Worm (Caenorhabditis elegans) whole organism, L4 larva: Measurements from ENCODE around the gene T23B7.3.

Experiments
- D1046.2 ChIP-seq: fragments of 200-800 bp; sonication (Bioruptor generic); IDR thresholded peaks from 2 replicates; pipeline ENCODE4 v1.3.6; 2022; ENCODE audit warnings: missing genetic modification characterization, missing compliant biosample characterization
- F10B5.3 ChIP-seq: sonication (generic microtip); optimal IDR thresholded peaks from 2 replicates; lab custom pipeline; 2016; ENCODE audit warnings: mild to moderate bottlenecking, missing genetic modification characterization, missing compliant biosample characterization
- F26F4.8 ChIP-seq: fragments of 200-800 bp; sonication (Bioruptor generic); conservative IDR thresholded peaks from 2 replicates; pipeline ENCODE4 v1.3.6; 2022; ENCODE audit warnings: missing genetic modification characterization, missing compliant biosample characterization
- T20F7.1 ChIP-seq: fragments of 200-800 bp; sonication (Bioruptor generic); optimal IDR thresholded peaks from 2 replicates; lab custom pipeline; 2018; ENCODE audit warnings: mild to moderate bottlenecking, missing genetic modification characterization, missing compliant biosample characterization
- Y48G9A.11 ChIP-seq: fragments of 200-800 bp; sonication (Bioruptor generic); IDR thresholded peaks from 2 replicates; pipeline ENCODE4 v1.3.6; 2022; ENCODE audit warnings: missing genetic modification reagents, missing genetic modification characterization, missing compliant biosample characterization
- Y75B8A.6 ChIP-seq: fragments of 200-800 bp; sonication (Bioruptor generic); IDR thresholded peaks from 2 replicates; pipeline ENCODE4 v1.3.6; 2022; ENCODE audit warnings: missing genetic modification reagents, missing genetic modification characterization, missing compliant biosample characterization
- ZK337.2 ChIP-seq: fragments of 200-800 bp; sonication (Bioruptor generic); IDR thresholded peaks from 2 replicates; pipeline ENCODE4 v1.3.6; 2022; ENCODE audit warnings: missing genetic modification reagents, missing genetic modification characterization, missing compliant biosample characterization
- aly-2 ChIP-seq: sonication (generic microtip); optimal IDR thresholded peaks from 2 replicates; lab custom pipeline; 2018; ENCODE audit warnings: missing biosample characterization, missing genetic modification characterization
- ama-1 ChIP-seq: fragments of 150-350 bp; optimal IDR thresholded peaks from 2 replicates; lab custom pipeline; 2014; ENCODE audit warnings: inconsistent platforms, mixed read lengths
- ceh-20 ChIP-seq: fragments of 200-800 bp; sonication (Bioruptor generic); IDR thresholded peaks from 2 replicates; pipeline ENCODE4 v1.3.6; 2022; ENCODE audit warnings: missing genetic modification reagents, missing genetic modification characterization, missing compliant biosample characterization
- ceh-44 ChIP-seq: fragments of 200-800 bp; sonication (Bioruptor generic); IDR thresholded peaks from 2 replicates; pipeline ENCODE4 v1.3.6; 2022; ENCODE audit warnings: missing genetic modification reagents, missing genetic modification characterization, missing compliant biosample characterization
- ceh-62 ChIP-seq: sonication (generic microtip); optimal IDR thresholded peaks from 2 replicates; lab custom pipeline; 2017; ENCODE audit warnings: missing biosample characterization, missing genetic modification characterization
- ceh-82 ChIP-seq: sonication (generic microtip); optimal IDR thresholded peaks from 2 replicates; lab custom pipeline; 2017; ENCODE audit warnings: missing biosample characterization, missing genetic modification characterization
- ctbp-1 ChIP-seq: fragments of 200-800 bp; sonication (Bioruptor generic); IDR thresholded peaks from 2 replicates; pipeline ENCODE4 v1.3.6; 2022; ENCODE audit warnings: missing genetic modification reagents, missing genetic modification characterization, missing compliant biosample characterization
- daf-16 ChIP-seq, 3 experiments: sonication (generic microtip); optimal IDR thresholded peaks; 2 replicates each; lab custom pipeline; 2016 to 2017; ENCODE audit warnings: missing genetic modification characterization in 3 of 3, missing genetic modification reagents in 3 of 3, mild to moderate bottlenecking in 2 of 3, missing compliant biosample characterization in 2 of 3, missing biosample characterization in 1 of 3, moderate library complexity in 1 of 3
- daf-19 ChIP-seq: fragments of 200-800 bp; sonication (Bioruptor generic); conservative IDR thresholded peaks from 2 replicates; pipeline ENCODE4 v1.3.6; 2022; ENCODE audit warnings: missing genetic modification characterization, missing compliant biosample characterization
- dmd-6 ChIP-seq: fragments of 200-800 bp; sonication (Bioruptor generic); IDR thresholded peaks from 2 replicates; pipeline ENCODE4 v1.3.6; 2022; ENCODE audit warnings: missing genetic modification reagents, missing genetic modification characterization, missing compliant biosample characterization
- dmd-8 ChIP-seq: fragments of 200-800 bp; sonication (Bioruptor generic); IDR thresholded peaks from 2 replicates; pipeline ENCODE4 v1.3.6; 2022; ENCODE audit warnings: missing genetic modification characterization, missing compliant biosample characterization
- dmd-9 ChIP-seq: fragments of 200-800 bp; sonication (Bioruptor generic); IDR thresholded peaks from 2 replicates; pipeline ENCODE4 v1.3.6; 2022; ENCODE audit warnings: missing genetic modification reagents, missing genetic modification characterization, missing compliant biosample characterization
- dpl-1 ChIP-seq: fragments of 150-350 bp; optimal IDR thresholded peaks from 2 replicates; lab custom pipeline; 2014; ENCODE audit warnings: missing biosample characterization, missing genetic modification reagents, missing genetic modification characterization
- duxl-1 ChIP-seq: sonication (generic microtip); optimal IDR thresholded peaks from 2 replicates; lab custom pipeline; 2016; ENCODE audit warnings: mild to moderate bottlenecking, missing genetic modification characterization, moderate library complexity, missing compliant biosample characterization; ENCODE audit not compliant: poor library complexity
- dve-1 ChIP-seq: sonication (generic microtip); optimal IDR thresholded peaks from 2 replicates; lab custom pipeline; 2017; ENCODE audit warnings: antibody characterized with exemption, mild to moderate bottlenecking, missing genetic modification characterization, missing compliant biosample characterization; ENCODE audit not compliant: insufficient read depth
- fkh-10 ChIP-seq: fragments of 150-350 bp; optimal IDR thresholded peaks from 2 replicates; lab custom pipeline; 2014; ENCODE audit warnings: missing biosample characterization, missing genetic modification reagents, missing genetic modification characterization
- fos-1 ChIP-seq: fragments of 150-350 bp; optimal IDR thresholded peaks from 2 replicates; lab custom pipeline; 2014; ENCODE audit warnings: missing biosample characterization, missing genetic modification characterization
- lim-7 ChIP-seq: fragments of 200-800 bp; sonication (Bioruptor generic); IDR thresholded peaks from 2 replicates; pipeline ENCODE4 v1.3.6; 2022; ENCODE audit warnings: missing genetic modification characterization, missing compliant biosample characterization
- lin-13 ChIP-seq: fragments of 150-350 bp; optimal IDR thresholded peaks from 2 replicates; lab custom pipeline; 2014; ENCODE audit warnings: missing biosample characterization, missing genetic modification reagents, missing genetic modification characterization
- lin-15B ChIP-seq: fragments of 150-350 bp; sonication (generic microtip); optimal IDR thresholded peaks from 3 replicates; lab custom pipeline; 2014; ENCODE audit warnings: missing biosample characterization, missing genetic modification characterization
- lin-38 ChIP-seq: fragments of 200-800 bp; sonication (Bioruptor generic); IDR thresholded peaks from 2 replicates; pipeline ENCODE4 v1.3.6; 2022; ENCODE audit warnings: missing genetic modification reagents, missing genetic modification characterization, missing compliant biosample characterization
- lin-39 ChIP-seq: fragments of 150-350 bp; optimal IDR thresholded peaks from 2 replicates; lab custom pipeline; 2014; ENCODE audit warnings: missing biosample characterization, missing genetic modification reagents, missing genetic modification characterization
- lsy-2 ChIP-seq, 2 experiments: fragments of 150-350 bp in 1 of 2; sonication (generic microtip) in 1 of 2; optimal IDR thresholded peaks; 2 replicates each; lab custom pipeline; 2014 to 2017; ENCODE audit warnings: missing biosample characterization in 2 of 2, missing genetic modification characterization in 2 of 2
- mdl-1 ChIP-seq, 2 experiments: fragments of 150-350 bp in 1 of 2; sonication (generic microtip) in 1 of 2; optimal IDR thresholded peaks; 2 replicates each; lab custom pipeline; 2014 to 2017; ENCODE audit warnings: missing biosample characterization in 2 of 2, missing genetic modification characterization in 2 of 2
- mep-1 ChIP-seq: fragments of 150-350 bp; sonication (generic microtip); optimal IDR thresholded peaks from 3 replicates; lab custom pipeline; 2014; ENCODE audit warnings: missing biosample characterization, missing genetic modification characterization
- nhr-10 ChIP-seq: fragments of 150-350 bp; optimal IDR thresholded peaks from 2 replicates; lab custom pipeline; 2014; ENCODE audit warnings: missing biosample characterization, missing genetic modification characterization
- nhr-102 ChIP-seq: sonication (generic microtip); optimal IDR thresholded peaks from 2 replicates; lab custom pipeline; 2016; ENCODE audit warnings: mild to moderate bottlenecking, missing genetic modification characterization, moderate library complexity, missing compliant biosample characterization
- nhr-11 ChIP-seq: fragments of 150-350 bp; optimal IDR thresholded peaks from 2 replicates; lab custom pipeline; 2014; ENCODE audit warnings: missing biosample characterization, missing genetic modification characterization
- nhr-111 ChIP-seq: fragments of 200-800 bp; sonication (Bioruptor generic); optimal IDR thresholded peaks from 2 replicates; lab custom pipeline; 2018; ENCODE audit warnings: mild to moderate bottlenecking, missing genetic modification characterization, missing compliant biosample characterization
- nhr-41 ChIP-seq: fragments of 200-800 bp; sonication (Bioruptor generic); IDR thresholded peaks from 2 replicates; pipeline ENCODE4 v1.3.6; 2022; ENCODE audit warnings: missing genetic modification reagents, missing genetic modification characterization, missing compliant biosample characterization
- nhr-48 ChIP-seq: sonication (generic microtip); optimal IDR thresholded peaks from 2 replicates; lab custom pipeline; 2016; ENCODE audit warnings: mild to moderate bottlenecking, missing genetic modification characterization, missing compliant biosample characterization
- nhr-76 ChIP-seq: fragments of 150-350 bp; optimal IDR thresholded peaks from 2 replicates; lab custom pipeline; 2014; ENCODE audit warnings: missing biosample characterization, missing genetic modification characterization
- nhr-77 ChIP-seq: fragments of 150-350 bp; optimal IDR thresholded peaks from 2 replicates; lab custom pipeline; 2014; ENCODE audit warnings: missing biosample characterization, missing genetic modification characterization
- php-3 ChIP-seq: fragments of 200-800 bp; sonication (Bioruptor generic); IDR thresholded peaks from 2 replicates; pipeline ENCODE4 v1.3.6; 2022; ENCODE audit warnings: missing genetic modification reagents, missing genetic modification characterization, missing compliant biosample characterization
- pqm-1 ChIP-seq: sonication (generic microtip); optimal IDR thresholded peaks from 2 replicates; lab custom pipeline; 2017; ENCODE audit warnings: missing biosample characterization, missing genetic modification characterization
- sdz-12 ChIP-seq: fragments of 200-800 bp; sonication (Bioruptor generic); optimal IDR thresholded peaks from 2 replicates; lab custom pipeline; 2018; ENCODE audit warnings: mild to moderate bottlenecking, missing genetic modification characterization, missing compliant biosample characterization
- skn-1 ChIP-seq: fragments of 150-350 bp; optimal IDR thresholded peaks from 2 replicates; lab custom pipeline; 2014; ENCODE audit warnings: missing biosample characterization, missing genetic modification characterization
- spr-1 ChIP-seq: sonication (generic microtip); optimal IDR thresholded peaks from 2 replicates; lab custom pipeline; 2016; ENCODE audit warnings: mild to moderate bottlenecking, missing genetic modification characterization, missing compliant biosample characterization
- spr-3 ChIP-seq: fragments of 200-800 bp; sonication (Bioruptor generic); optimal IDR thresholded peaks from 2 replicates; lab custom pipeline; 2018; ENCODE audit warnings: mild to moderate bottlenecking, missing genetic modification characterization, missing compliant biosample characterization
- tag-97 ChIP-seq: fragments of 200-800 bp; sonication (Bioruptor generic); IDR thresholded peaks from 2 replicates; pipeline ENCODE4 v1.3.6; 2022; ENCODE audit warnings: missing genetic modification characterization, missing compliant biosample characterization
- tra-1 ChIP-seq: fragments of 200-800 bp; sonication (Bioruptor generic); IDR thresholded peaks from 2 replicates; pipeline ENCODE4 v1.3.6; 2022; ENCODE audit warnings: missing genetic modification reagents, missing genetic modification characterization, missing compliant biosample characterization
- unc-130 ChIP-seq: sonication (generic microtip); optimal IDR thresholded peaks from 2 replicates; lab custom pipeline; 2016; ENCODE audit warnings: missing genetic modification reagents, missing genetic modification characterization, missing compliant biosample characterization
- unc-62 ChIP-seq, 3 experiments: fragments of 150-350 bp in 1 of 3; sonication (generic microtip); optimal IDR thresholded peaks in 2 of 3; peaks in 1 of 3; 1 replicate in 1 of 3; 2 replicates in 2 of 3; lab custom pipeline; 2014 to 2017; ENCODE audit warnings: missing biosample characterization in 3 of 3, missing genetic modification characterization in 3 of 3, missing genetic modification reagents in 3 of 3, missing genotype in 1 of 3
- vab-7 ChIP-seq: fragments of 200-800 bp; sonication (Bioruptor generic); IDR thresholded peaks from 2 replicates; pipeline ENCODE4 v1.3.6; 2022; ENCODE audit warnings: missing genetic modification reagents, missing genetic modification characterization, missing compliant biosample characterization
- ztf-11 ChIP-seq: fragments of 150-350 bp; optimal IDR thresholded peaks from 2 replicates; lab custom pipeline; 2014; ENCODE audit warnings: missing biosample characterization, missing genetic modification characterization

The T23B7.3 gene

ce11 chrII:4856113-4856512, 6.1 kb downstream of the T23B7.3 start:
- no peak for TF ChIP-seq lin-15B
- TF ChIP-seq D1046.2 = no peak
- TF ChIP-seq pqm-1 (tag; lab: Kevin White, UChicago) = no peak
- TF ChIP-seq lin-13 = peak; percentile 19
- no peak for TF ChIP-seq nhr-10 (tag; lab: Kevin White, UChicago)
- no peak for TF ChIP-seq F26F4.8
- TF ChIP-seq dmd-8 (GFP tag; lab: Robert Waterston, UW) = no peak
- TF ChIP-seq aly-2 = no peak
- no peak for TF ChIP-seq spr-3 (GFP tag; lab: Kevin White, UChicago)
- no peak for TF ChIP-seq tag-97
- TF ChIP-seq dpl-1 = no peak
- TF ChIP-seq nhr-11 (tag; lab: Kevin White, UChicago) = peak; percentile 17
- TF ChIP-seq ceh-62 (tag; lab: Kevin White, UChicago) = no peak
- no peak for TF ChIP-seq ceh-82
- TF ChIP-seq ZK337.2 (GFP tag; lab: Robert Waterston, UW) = no peak
- TF ChIP-seq spr-1 = no peak
- no peak for TF ChIP-seq fos-1 (tag; lab: Kevin White, UChicago)
- no peak for TF ChIP-seq nhr-41
- TF ChIP-seq nhr-76 (tag; lab: Kevin White, UChicago) = no peak
- no peak for TF ChIP-seq F10B5.3 (tag; lab: Kevin White, UChicago)
- no peak for TF ChIP-seq lim-7
- TF ChIP-seq ztf-11 = no peak
- TF ChIP-seq dve-1 (tag; lab: Kevin White, UChicago) = peak; percentile 48
- no peak for TF ChIP-seq sdz-12 (GFP tag; lab: Kevin White, UChicago)
- no peak for TF ChIP-seq nhr-111 (GFP tag; lab: Kevin White, UChicago)
- TF ChIP-seq daf-16 (GFP tag; optimal IDR thresholded peaks at IDR 0.05; lab: Kevin White, UChicago) = no peak
- TF ChIP-seq daf-16 (tag; optimal IDR thresholded peaks at IDR 0.05; lab: Kevin White, UChicago) = peak; percentile 2
- no peak for TF ChIP-seq duxl-1 (tag; lab: Kevin White, UChicago)
- TF ChIP-seq dmd-9 (GFP tag; lab: Robert Waterston, UW) = no peak
- TF ChIP-seq nhr-48 (tag; lab: Kevin White, UChicago) = no peak
- peak; percentile 11 for TF ChIP-seq mep-1 (tag; lab: Kevin White, UChicago)
- TF ChIP-seq nhr-102 (tag; lab: Kevin White, UChicago) = no peak
- TF ChIP-seq unc-62 (GFP tag; optimal IDR thresholded peaks at IDR 0.05 in 1 of 2; lab: Kevin White, UChicago) = no peak
- no peak for TF ChIP-seq unc-62 (tag; optimal IDR thresholded peaks at IDR 0.05; lab: Kevin White, UChicago)
- TF ChIP-seq lsy-2 (tag; optimal IDR thresholded peaks at IDR 0.05; lab: Kevin White, UChicago) = peak in 1 of 2 experiments; percentile 59
- peak in 1 of 2 experiments; percentile 36 for TF ChIP-seq mdl-1 (tag; optimal IDR thresholded peaks at IDR 0.05; lab: Kevin White, UChicago)
- TF ChIP-seq lin-38 (GFP tag; lab: Robert Waterston, UW) = no peak
- no peak for TF ChIP-seq skn-1 (tag; lab: Kevin White, UChicago)
- no peak for TF ChIP-seq ceh-44 (GFP tag; lab: Robert Waterston, UW)
- no peak for TF ChIP-seq tra-1 (GFP tag; lab: Robert Waterston, UW)
- no peak for TF ChIP-seq nhr-77 (tag; lab: Kevin White, UChicago)
- no peak for TF ChIP-seq ctbp-1 (GFP tag; lab: Robert Waterston, UW)
- no peak for TF ChIP-seq vab-7 (GFP tag; lab: Robert Waterston, UW)
- TF ChIP-seq php-3 (GFP tag; lab: Robert Waterston, UW) = no peak
- TF ChIP-seq Y48G9A.11 (GFP tag; lab: Robert Waterston, UW) = no peak
- peak; percentile 24; the same call in 1 of the 2 replicates for TF ChIP-seq dmd-6
- no peak for TF ChIP-seq daf-19
- TF ChIP-seq Y75B8A.6 (GFP tag; lab: Robert Waterston, UW) = no peak
- TF ChIP-seq T20F7.1 = peak; percentile 32
- no peak for TF ChIP-seq lin-39
- no peak for TF ChIP-seq ceh-20
- TF ChIP-seq unc-130 (GFP tag; lab: Kevin White, UChicago) = no peak
- TF ChIP-seq ama-1 (lab: Kevin White, UChicago) = no peak
- TF ChIP-seq fkh-10 = no peak
